Fruit fly (Drosophila melanogaster) whole organism, wandering third instar larva: ENCODE data around the gene Vps26.

Source experiments
- Abd-B ChIP-seq: fragments of >200 bp; optimal IDR thresholded peaks from 2 replicates; lab custom pipeline; 2017; ENCODE audit warnings: missing biosample characterization, missing genetic modification characterization
- GATAd ChIP-seq: sonication (Bioruptor generic); optimal IDR thresholded peaks from 2 replicates; lab custom pipeline; 2016; ENCODE audit warnings: missing biosample characterization, missing genetic modification characterization
- HLH106 ChIP-seq: fragments of 200-800 bp; optimal IDR thresholded peaks from 3 replicates; lab custom pipeline; 2019; ENCODE audit warnings: missing biosample characterization, mild to moderate bottlenecking, missing genetic modification characterization, moderate library complexity
- Hnf4 ChIP-seq: fragments of 200-800 bp; sonication (Bioruptor generic); optimal IDR thresholded peaks from 2 replicates; lab custom pipeline; 2016; ENCODE audit warnings: missing biosample characterization, mild to moderate bottlenecking, missing genetic modification characterization
- Hr78 ChIP-seq: fragments of >200 bp; optimal IDR thresholded peaks from 2 replicates; lab custom pipeline; 2017; ENCODE audit warnings: missing biosample characterization, missing genetic modification characterization
- Hr83 ChIP-seq: fragments of 200-300 bp; sonication (Bioruptor generic); optimal IDR thresholded peaks from 2 replicates; lab custom pipeline; 2016; ENCODE audit warnings: missing biosample characterization, mild to moderate bottlenecking, missing genetic modification characterization, moderate library complexity; ENCODE audit not compliant: poor library complexity, severe bottlenecking
- Mio ChIP-seq: sonication (Bioruptor generic); optimal IDR thresholded peaks from 2 replicates; lab custom pipeline; 2016; ENCODE audit warnings: missing biosample characterization, missing genetic modification characterization
- Myc ChIP-seq: fragments of >200 bp; optimal IDR thresholded peaks from 2 replicates; lab custom pipeline; 2017
- N ChIP-seq: fragments of >200 bp; optimal IDR thresholded peaks from 2 replicates; lab custom pipeline; 2018; ENCODE audit warnings: missing biosample characterization, missing external identifiers, missing genetic modification characterization
- OdsH ChIP-seq: fragments of 200-800 bp; sonication (Bioruptor generic); optimal IDR thresholded peaks from 2 replicates; lab custom pipeline; 2016; ENCODE audit warnings: missing biosample characterization, mild to moderate bottlenecking, missing genetic modification characterization
- Rel ChIP-seq, 2 experiments: fragments of 200-800 bp; sonication (Bioruptor generic) in 1 of 2; optimal IDR thresholded peaks; 2 replicates in 1 of 2; 3 replicates in 1 of 2; lab custom pipeline; 2016 to 2019; ENCODE audit warnings: mild to moderate bottlenecking in 2 of 2, missing biosample characterization in 2 of 2, missing genetic modification characterization in 2 of 2, moderate library complexity in 1 of 2
- Sp1 ChIP-seq: fragments of 200-800 bp; sonication (Bioruptor generic); optimal IDR thresholded peaks from 3 replicates; lab custom pipeline; 2019; ENCODE audit warnings: missing biosample characterization, mild to moderate bottlenecking, missing genetic modification characterization, moderate library complexity
- Vsx2 ChIP-seq: fragments of 200-300, 225-300 bp; sonication (Bioruptor generic); optimal IDR thresholded peaks from 2 replicates; lab custom pipeline; 2018; ENCODE audit warnings: missing biosample characterization, missing genetic modification characterization; ENCODE audit not compliant: partially characterized antibody
- br ChIP-seq: fragments of 200-800 bp; sonication (Bioruptor generic); optimal IDR thresholded peaks from 2 replicates; lab custom pipeline; 2016; ENCODE audit warnings: missing biosample characterization, missing genetic modification characterization
- brk ChIP-seq: fragments of 200-800 bp; sonication (Bioruptor generic); optimal IDR thresholded peaks from 2 replicates; lab custom pipeline; 2016; ENCODE audit warnings: missing biosample characterization, mild to moderate bottlenecking, missing genetic modification characterization
- dl ChIP-seq, 2 experiments: fragments of 175-275, 200-275 bp in 1 of 2; fragments of 200-275 bp in 1 of 2; sonication (Bioruptor generic); optimal IDR thresholded peaks; lab custom pipeline; 2018; ENCODE audit warnings: mild to moderate bottlenecking in 2 of 2, missing biosample characterization in 2 of 2, missing genetic modification characterization in 2 of 2, moderate library complexity in 2 of 2; ENCODE audit not compliant: partially characterized antibody in 2 of 2, insufficient read depth in 1 of 2
- dmrt93B ChIP-seq: fragments of 200-800 bp; sonication (Bioruptor generic); optimal IDR thresholded peaks from 2 replicates; lab custom pipeline; 2018; ENCODE audit warnings: missing biosample characterization, mild to moderate bottlenecking, missing genetic modification characterization
- ey ChIP-seq: fragments of 200-800 bp; sonication (Bioruptor generic); optimal IDR thresholded peaks from 2 replicates; lab custom pipeline; 2016; ENCODE audit warnings: missing biosample characterization, missing genetic modification characterization
- foxo ChIP-seq, 2 experiments: fragments of 200-800 bp; sonication (Bioruptor generic); optimal IDR thresholded peaks; 2 replicates in 1 of 2; 3 replicates in 1 of 2; lab custom pipeline; 2016 to 2017; ENCODE audit warnings: missing biosample characterization in 2 of 2, missing genetic modification characterization in 2 of 2
- fru ChIP-seq: fragments of 200-800 bp; sonication (Bioruptor generic); optimal IDR thresholded peaks from 3 replicates; lab custom pipeline; 2016; ENCODE audit warnings: missing biosample characterization, mild to moderate bottlenecking, missing genetic modification characterization
- h ChIP-seq: fragments of 200-800 bp; sonication (Bioruptor generic); optimal IDR thresholded peaks from 3 replicates; lab custom pipeline; 2016; ENCODE audit warnings: missing biosample characterization, mild to moderate bottlenecking, missing genetic modification characterization
- jim ChIP-seq: fragments of 175-275, 200-325 bp; sonication (Bioruptor generic); optimal IDR thresholded peaks from 2 replicates; lab custom pipeline; 2016; ENCODE audit warnings: missing biosample characterization, mild to moderate bottlenecking, missing genetic modification characterization
- pan ChIP-seq: fragments of >200 bp; optimal IDR thresholded peaks from 2 replicates; lab custom pipeline; 2017
- psq ChIP-seq: fragments of 200-800 bp; sonication (Bioruptor generic); optimal IDR thresholded peaks from 3 replicates; lab custom pipeline; 2017; ENCODE audit warnings: missing biosample characterization, mild to moderate bottlenecking, missing genetic modification characterization, moderate library complexity
- rgr ChIP-seq: fragments of 200-800 bp; sonication (Bioruptor generic); optimal IDR thresholded peaks from 3 replicates; lab custom pipeline; 2016; ENCODE audit warnings: missing biosample characterization, mild to moderate bottlenecking, missing genetic modification characterization
- sage ChIP-seq: fragments of 200-800 bp; sonication (Bioruptor generic); optimal IDR thresholded peaks from 2 replicates; lab custom pipeline; 2016; ENCODE audit warnings: missing biosample characterization, mild to moderate bottlenecking, missing genetic modification characterization
- sv ChIP-seq: fragments of 200-800 bp; sonication (Bioruptor generic); optimal IDR thresholded peaks from 3 replicates; lab custom pipeline; 2016; ENCODE audit warnings: missing biosample characterization, missing genetic modification characterization
- woc ChIP-seq: sonication (Bioruptor generic); optimal IDR thresholded peaks from 2 replicates; lab custom pipeline; 2016; ENCODE audit warnings: missing biosample characterization, mild to moderate bottlenecking, missing genetic modification characterization

Vps26 gene

DNA sequence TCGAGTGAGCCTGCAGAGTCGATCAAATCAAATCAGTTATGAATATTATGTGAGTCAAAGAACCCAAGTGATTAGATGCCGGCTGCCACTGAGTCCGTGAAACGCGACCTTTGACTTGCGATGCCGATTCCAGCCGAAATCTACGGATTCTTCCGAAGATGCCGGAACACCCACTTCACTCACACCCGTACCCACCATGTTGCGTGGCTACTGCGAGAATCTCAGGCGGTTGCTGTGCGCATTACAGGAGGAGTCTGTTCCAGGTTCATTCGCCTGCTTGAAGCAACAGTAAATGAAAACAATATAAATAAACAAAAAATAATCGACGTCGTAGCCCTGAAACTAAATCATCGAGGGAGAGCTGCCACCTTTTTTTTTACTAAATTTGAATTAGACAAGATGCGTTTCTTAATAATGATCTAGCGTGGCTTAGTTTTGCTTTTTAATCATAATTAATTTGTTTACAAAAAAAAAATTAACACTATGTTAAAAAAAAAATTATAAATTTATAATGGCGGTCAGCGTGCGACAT, 28.0 kb downstream of the Vps26 start, which contains the start of gene Ldaf1:
TSS of gene Ldaf1 (minus strand) at position 307 of the 532 bp plus-strand sequence.
- no peak for TF ChIP-seq psq (GFP tag; lab: Kevin White, UChicago)
- no peak for TF ChIP-seq dl (GFP tag; optimal IDR thresholded peaks at IDR 0.05; lab: Kevin White, UChicago; ENCODE audit: insufficient read depth in 1 of 2, partially characterized antibody in 2 of 2)
- TF ChIP-seq Sp1 (GFP tag; lab: Kevin White, UChicago): peak; percentile 20
- TF ChIP-seq Rel (GFP tag; optimal IDR thresholded peaks at IDR 0.05; lab: Kevin White, UChicago): no peak
- peak; percentile 24 for TF ChIP-seq Rel (tag; optimal IDR thresholded peaks at IDR 0.05; lab: Kevin White, UChicago)

DNA sequence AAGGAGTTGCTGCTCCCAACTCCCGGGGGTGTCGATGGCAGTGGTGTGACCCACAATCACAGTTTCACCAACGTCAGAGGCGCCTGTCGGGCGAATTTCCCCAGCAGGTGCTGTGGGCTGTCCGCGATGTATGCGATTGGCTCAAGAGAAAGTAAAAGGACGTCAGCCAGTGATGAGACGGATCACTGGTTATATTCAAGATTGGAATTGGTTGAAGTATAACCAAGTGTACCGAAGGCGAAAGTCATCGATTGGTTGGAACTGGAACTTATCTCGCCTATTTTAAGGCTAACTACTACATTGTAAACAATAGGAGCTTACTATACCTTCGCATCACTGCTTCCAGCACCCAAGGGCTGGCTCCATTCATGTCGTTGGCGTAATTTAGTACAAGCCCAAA, 29.4 kb downstream of the Vps26 start, which contains the start of gene CG32801:
TSS of gene CG32801 (minus strand) at position 101 of the 400 bp plus-strand sequence.
- TF ChIP-seq N (GFP tag; lab: Kevin White, UChicago) (no peak), ey (GFP tag; lab: Kevin White, UChicago) (no peak), dmrt93B (GFP tag; lab: Kevin White, UChicago) (no peak), Hnf4 (GFP tag; lab: Kevin White, UChicago) (no peak), jim (GFP tag; lab: Kevin White, UChicago) (no peak), h (GFP tag; lab: Kevin White, UChicago) (no peak), foxo (GFP tag; optimal IDR thresholded peaks at IDR 0.05; lab: Kevin White, UChicago) (no peak), fru (GFP tag; lab: Kevin White, UChicago) (no peak), sv (GFP tag; lab: Kevin White, UChicago) (no peak)

DNA sequence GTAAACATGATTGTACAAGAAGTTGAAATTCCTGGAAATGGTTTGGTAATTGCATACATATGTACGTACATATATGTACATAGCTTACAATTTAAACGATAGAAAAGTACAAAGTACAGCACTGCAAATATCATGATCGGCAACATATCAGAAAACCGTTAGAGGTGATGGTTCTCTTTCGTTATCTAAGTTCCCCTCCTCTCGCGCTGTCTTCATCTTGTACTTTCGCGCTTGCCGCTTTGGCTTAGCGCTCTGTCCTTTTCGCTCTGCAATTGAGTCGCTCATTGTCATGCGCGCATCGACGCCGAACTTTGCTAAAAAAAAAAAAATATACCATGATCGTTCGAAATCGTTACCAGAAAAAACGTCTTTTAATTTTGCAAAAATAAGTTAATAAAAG, 30.3 kb downstream of the Vps26 start:
- no peak for TF ChIP-seq h (GFP tag; lab: Kevin White, UChicago)
- TF ChIP-seq Mio (GFP tag; lab: Kevin White, UChicago): no peak
- no peak for TF ChIP-seq dmrt93B (GFP tag; lab: Kevin White, UChicago)
- TF ChIP-seq pan (lab: Kevin White, UChicago): no peak
- no peak for TF ChIP-seq Rel (GFP tag; optimal IDR thresholded peaks at IDR 0.05; lab: Kevin White, UChicago)
- TF ChIP-seq Rel (tag; optimal IDR thresholded peaks at IDR 0.05; lab: Kevin White, UChicago): no peak
- TF ChIP-seq Abd-B (GFP tag; lab: Kevin White, UChicago): no peak
- TF ChIP-seq Hr78 (GFP tag; lab: Kevin White, UChicago): no peak
- no peak for TF ChIP-seq br (GFP tag; lab: Kevin White, UChicago)
- TF ChIP-seq Vsx2: no peak
- TF ChIP-seq sv (GFP tag; lab: Kevin White, UChicago): no peak
- TF ChIP-seq GATAd (GFP tag; lab: Kevin White, UChicago): no peak
- no peak for TF ChIP-seq foxo (GFP tag; optimal IDR thresholded peaks at IDR 0.05; lab: Kevin White, UChicago)
- no peak for TF ChIP-seq HLH106
- TF ChIP-seq OdsH (GFP tag; lab: Kevin White, UChicago): no peak

DNA sequence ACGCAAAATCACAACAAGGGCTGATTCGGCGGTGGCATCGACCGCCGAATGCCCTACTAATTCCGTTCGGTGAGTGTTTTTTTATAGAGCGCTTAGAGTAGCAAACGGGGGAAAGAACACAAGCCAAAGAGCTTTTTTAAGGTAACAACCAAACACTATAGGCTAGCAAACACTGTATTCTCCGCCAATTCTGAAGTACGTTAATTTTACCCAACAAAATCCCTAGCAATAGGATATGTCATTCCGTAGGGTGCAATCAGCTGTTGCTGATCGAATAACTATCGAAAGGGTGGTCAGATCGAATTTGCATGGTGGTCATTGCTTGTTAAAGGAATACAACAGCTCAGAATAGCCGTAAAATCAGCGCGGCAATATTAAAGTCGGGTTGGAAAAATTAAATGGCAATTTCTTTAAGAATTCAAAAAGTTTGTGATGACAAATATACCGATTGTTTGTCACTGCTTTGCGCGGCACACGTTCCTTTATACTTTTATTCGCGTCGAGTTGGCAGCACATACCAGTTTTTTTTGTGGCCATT, 34.1 kb downstream of the Vps26 start, which contains the start of gene mip130:
TSS of gene mip130 (plus strand) at position 513 of the 538 bp plus-strand sequence.
- TF ChIP-seq ey (GFP tag; lab: Kevin White, UChicago) (peak; percentile 24), brk (GFP tag; lab: Kevin White, UChicago) (no peak), Myc (lab: Kevin White, UChicago) (peak; percentile 51), Rel (GFP tag; optimal IDR thresholded peaks at IDR 0.05; lab: Kevin White, UChicago) (no peak), Rel (tag; optimal IDR thresholded peaks at IDR 0.05; lab: Kevin White, UChicago) (peak; percentile 41), Hr83 (GFP tag; lab: Kevin White, UChicago) (peak; percentile 1), h (GFP tag; lab: Kevin White, UChicago) (peak; percentile 73), HLH106 (peak; percentile 64), psq (GFP tag; lab: Kevin White, UChicago) (peak; percentile 56), rgr (GFP tag; lab: Kevin White, UChicago) (peak; percentile 45), dmrt93B (GFP tag; lab: Kevin White, UChicago) (peak; percentile 30), fru (GFP tag; lab: Kevin White, UChicago) (peak; percentile 68), woc (peak; percentile 85), Sp1 (GFP tag; lab: Kevin White, UChicago) (peak; percentile 63), br (GFP tag; lab: Kevin White, UChicago) (peak; percentile 43), Hr78 (GFP tag; lab: Kevin White, UChicago) (no peak), sage (no peak), Hnf4 (GFP tag; lab: Kevin White, UChicago) (no peak), foxo (GFP tag; optimal IDR thresholded peaks at IDR 0.05; lab: Kevin White, UChicago) (peak in 1 of 2 experiments; percentile 73), OdsH (GFP tag; lab: Kevin White, UChicago) (peak; percentile 38)
